Fruit fly (Drosophila melanogaster): ENCODE data around the gene cm.

- peak; percentile 94 for TF ChIP-seq org-1 (GFP tag; optimal IDR thresholded peaks at IDR 0.05)
- peak; percentile 95 for TF ChIP-seq gcm2 (GFP tag; optimal IDR thresholded peaks at IDR 0.05)
- peak; percentile 94 for TF ChIP-seq CG10209 (GFP tag; optimal IDR thresholded peaks at IDR 0.05)
- TF ChIP-seq Mrtf (GFP tag; IDR thresholded peaks at IDR 0.05), result peak; percentile 90
- peak; percentile 87 for TF ChIP-seq Sox100B (GFP tag; optimal IDR thresholded peaks at IDR 0.05)
- peak; percentile 90 for TF ChIP-seq ttk (GFP tag; IDR thresholded peaks at IDR 0.05)
- peak; percentile 93 for TF ChIP-seq B-H2 (GFP tag; optimal IDR thresholded peaks at IDR 0.05)
- peak in 1 of 2 experiments; percentile 72 for TF ChIP-seq Hr78 (GFP tag; optimal IDR thresholded peaks at IDR 0.05)
- peak; percentile 95 for TF ChIP-seq HmgD (GFP tag; optimal IDR thresholded peaks at IDR 0.05)
- peak; percentile 55 for TF ChIP-seq CG33557 (GFP tag; optimal IDR thresholded peaks at IDR 0.05)
- TF ChIP-seq unpg (GFP tag; optimal IDR thresholded peaks at IDR 0.05), result peak; percentile 98
Measured at dm6 chrX:6969364-6970137, 41.4 kb downstream of the cm start, which contains the start of gene CG4586.
